Worm (Caenorhabditis elegans): ENCODE measurements around the gene rcat-1.

ce11 chrIV:247494-247893 is 7.7 kb downstream of the rcat-1 start:
- TF ChIP-seq nhr-80 (tag; optimal IDR thresholded peaks at IDR 0.05) = no peak
- no peak for TF ChIP-seq ceh-40 (GFP tag; IDR thresholded peaks at IDR 0.05)
- no peak for TF ChIP-seq rpc-1 (optimal IDR thresholded peaks at IDR 0.05)
- no peak for TF ChIP-seq rpc-1 (tag; optimal IDR thresholded peaks at IDR 0.05)
- TF ChIP-seq mcd-1 (GFP tag; IDR thresholded peaks at IDR 0.05) = no peak
- TF ChIP-seq ztf-6 (GFP tag; IDR thresholded peaks at IDR 0.05) = no peak
